Worm (Caenorhabditis elegans) whole organism, L3 larva: ENCODE results near the gene hlh-10.

Experiments
- R02D3.7 ChIP-seq: fragments of 150-350 bp; optimal IDR thresholded peaks from 2 replicates; lab custom pipeline; 2014; ENCODE audit warnings: missing biosample characterization, missing genetic modification characterization
- ZK546.5 ChIP-seq: sonication (generic microtip); optimal IDR thresholded peaks from 2 replicates; lab custom pipeline; 2017; ENCODE audit warnings: missing biosample characterization, missing genetic modification characterization
- aly-2 ChIP-seq: fragments of 150-350 bp; optimal IDR thresholded peaks from 2 replicates; lab custom pipeline; 2014; ENCODE audit warnings: missing biosample characterization, missing genetic modification characterization
- ceh-16 ChIP-seq: sonication (generic microtip); optimal IDR thresholded peaks from 2 replicates; lab custom pipeline; 2017; ENCODE audit warnings: missing biosample characterization, missing genetic modification characterization
- ceh-82 ChIP-seq: fragments of 150-350 bp; optimal IDR thresholded peaks from 2 replicates; lab custom pipeline; 2014; ENCODE audit warnings: missing biosample characterization, missing genetic modification characterization
- ceh-9 ChIP-seq: sonication (generic microtip); optimal IDR thresholded peaks from 2 replicates; lab custom pipeline; 2018; ENCODE audit warnings: missing biosample characterization, missing genetic modification characterization
- daf-12 ChIP-seq: fragments of 150-350 bp; optimal IDR thresholded peaks from 2 replicates; lab custom pipeline; 2014; ENCODE audit warnings: missing biosample characterization, missing genetic modification reagents, missing genetic modification characterization
- egl-5 ChIP-seq: fragments of 150-350 bp; optimal IDR thresholded peaks from 2 replicates; lab custom pipeline; 2017; ENCODE audit warnings: missing biosample characterization, missing genetic modification reagents, missing genetic modification characterization, inconsistent platforms
- elt-1 ChIP-seq: fragments of 150-350 bp; optimal IDR thresholded peaks from 2 replicates; lab custom pipeline; 2014; ENCODE audit warnings: missing biosample characterization, missing genetic modification characterization
- elt-2 ChIP-seq: sonication (generic microtip); optimal IDR thresholded peaks from 2 replicates; lab custom pipeline; 2016; ENCODE audit warnings: missing genetic modification reagents, mild to moderate bottlenecking, missing genetic modification characterization, missing compliant biosample characterization
- fkh-10 ChIP-seq: sonication (generic microtip); optimal IDR thresholded peaks from 2 replicates; lab custom pipeline; 2017; ENCODE audit warnings: missing biosample characterization, missing genetic modification reagents, missing genetic modification characterization
- fos-1 ChIP-seq: fragments of 150-350 bp; optimal IDR thresholded peaks from 2 replicates; lab custom pipeline; 2014; ENCODE audit warnings: missing biosample characterization, missing genetic modification characterization
- hmg-11 ChIP-seq: sonication (generic microtip); optimal IDR thresholded peaks from 2 replicates; lab custom pipeline; 2016; ENCODE audit warnings: missing genetic modification characterization, missing compliant biosample characterization
- mdl-1 ChIP-seq: fragments of 150-350 bp; optimal IDR thresholded peaks from 2 replicates; lab custom pipeline; 2014; ENCODE audit warnings: missing biosample characterization, missing genetic modification characterization
- mml-1 ChIP-seq: fragments of 150-350 bp; sonication (generic microtip); optimal IDR thresholded peaks from 3 replicates; lab custom pipeline; 2014; ENCODE audit warnings: missing biosample characterization, missing genetic modification characterization
- nfya-1 ChIP-seq: sonication (generic microtip); optimal IDR thresholded peaks from 2 replicates; lab custom pipeline; 2017; ENCODE audit warnings: missing genetic modification characterization, mild to moderate bottlenecking, missing compliant biosample characterization, antibody characterized with exemption, moderate library complexity; ENCODE audit not compliant: insufficient read depth
- nhr-12 ChIP-seq: fragments of 150-350 bp; optimal IDR thresholded peaks from 2 replicates; lab custom pipeline; 2014; ENCODE audit warnings: missing biosample characterization, missing genetic modification characterization
- nhr-23 ChIP-seq: fragments of 150-350 bp; optimal IDR thresholded peaks from 2 replicates; lab custom pipeline; 2014; ENCODE audit warnings: missing biosample characterization, missing genetic modification reagents, missing genetic modification characterization
- nhr-25 ChIP-seq: sonication (generic microtip); optimal IDR thresholded peaks from 2 replicates; lab custom pipeline; 2017; ENCODE audit warnings: missing biosample characterization, missing genetic modification characterization
- nhr-28 ChIP-seq: fragments of 150-350 bp; optimal IDR thresholded peaks from 2 replicates; lab custom pipeline; 2014; ENCODE audit warnings: missing biosample characterization, missing genetic modification characterization
- nhr-43 ChIP-seq: sonication (generic microtip); optimal IDR thresholded peaks from 2 replicates; lab custom pipeline; 2016; ENCODE audit warnings: mild to moderate bottlenecking, missing genetic modification characterization, missing compliant biosample characterization; ENCODE audit not compliant: poor library complexity, severe bottlenecking
- nhr-67 ChIP-seq: fragments of 150-350 bp; optimal IDR thresholded peaks from 2 replicates; lab custom pipeline; 2014; ENCODE audit warnings: missing biosample characterization, missing genetic modification characterization
- nhr-76 ChIP-seq: fragments of 150-350 bp; sonication (generic microtip); optimal IDR thresholded peaks from 5 replicates; lab custom pipeline; 2014; ENCODE audit warnings: missing biosample characterization, missing genetic modification characterization
- nhr-77 ChIP-seq: fragments of 150-350 bp; optimal IDR thresholded peaks from 2 replicates; lab custom pipeline; 2014; ENCODE audit warnings: missing biosample characterization, missing genetic modification characterization
- pha-4 ChIP-seq: fragments of 150-350 bp; optimal IDR thresholded peaks from 2 replicates; lab custom pipeline; 2014; ENCODE audit warnings: missing biosample characterization, missing genetic modification reagents, missing genetic modification characterization
- sea-2 ChIP-seq: fragments of 150-350 bp; sonication (generic microtip); optimal IDR thresholded peaks from 4 replicates; lab custom pipeline; 2014; ENCODE audit warnings: missing biosample characterization, missing genetic modification reagents, missing genetic modification characterization
- skn-1 ChIP-seq: fragments of 150-350 bp; optimal IDR thresholded peaks from 2 replicates; lab custom pipeline; 2014; ENCODE audit warnings: missing biosample characterization, missing genetic modification characterization
- snpc-4 ChIP-seq: fragments of 150-350 bp; optimal IDR thresholded peaks from 2 replicates; lab custom pipeline; 2014; ENCODE audit warnings: missing biosample characterization, missing genetic modification characterization
- tbx-2 ChIP-seq: sonication (generic microtip); optimal IDR thresholded peaks from 2 replicates; lab custom pipeline; 2016; ENCODE audit warnings: mild to moderate bottlenecking, missing genetic modification characterization, missing compliant biosample characterization
- unc-39 ChIP-seq: sonication (generic microtip); optimal IDR thresholded peaks from 4 replicates; lab custom pipeline; 2017; ENCODE audit warnings: missing biosample characterization, missing genetic modification characterization
- zag-1 ChIP-seq: fragments of 150-350 bp; optimal IDR thresholded peaks from 2 replicates; lab custom pipeline; 2014; ENCODE audit warnings: missing biosample characterization, missing genetic modification characterization
- ztf-11 ChIP-seq: fragments of 150-350 bp; optimal IDR thresholded peaks from 2 replicates; lab custom pipeline; 2014; ENCODE audit warnings: missing biosample characterization, missing genetic modification characterization
- ztf-4 ChIP-seq: fragments of 150-350 bp; optimal IDR thresholded peaks from 2 replicates; lab custom pipeline; 2014; ENCODE audit warnings: missing biosample characterization, missing genetic modification characterization

hlh-10 gene

DNA sequence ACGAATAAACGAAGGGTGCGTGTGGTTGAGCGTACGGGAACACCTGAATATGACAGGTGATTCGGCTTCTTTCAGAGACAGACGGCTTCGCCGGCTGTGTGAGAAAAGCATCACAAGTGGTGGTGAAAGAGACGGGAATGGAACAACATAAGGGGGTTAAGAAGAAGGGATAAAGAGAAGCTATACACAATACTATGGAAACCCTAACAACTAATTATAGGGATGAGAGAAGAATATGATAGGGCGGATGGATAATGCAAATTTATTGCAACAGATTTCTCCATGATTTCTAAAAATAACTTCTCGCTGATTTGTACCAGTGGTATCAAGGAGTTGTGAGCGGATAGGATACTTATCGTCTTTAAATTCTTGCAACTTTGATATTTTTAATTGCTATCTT, at the start of gene hlh-10:
TSS of gene hlh-10 (minus strand) at position 101 of the 400 bp plus-strand sequence.
- TF ChIP-seq pha-4 (tag; lab: Kevin White, UChicago): no peak
- TF ChIP-seq nhr-28: no peak
- no peak for TF ChIP-seq nhr-77 (tag; lab: Kevin White, UChicago)
- no peak for TF ChIP-seq tbx-2 (tag; lab: Kevin White, UChicago)
- TF ChIP-seq nhr-67 (tag; lab: Kevin White, UChicago): no peak
- no peak for TF ChIP-seq hmg-11 (tag; lab: Kevin White, UChicago)
- TF ChIP-seq nhr-43: no peak
- no peak for TF ChIP-seq ceh-82 (tag; lab: Kevin White, UChicago)
- no peak for TF ChIP-seq nhr-76 (tag; lab: Kevin White, UChicago)
- no peak for TF ChIP-seq nhr-25 (tag; lab: Kevin White, UChicago)

- TF ChIP-seq pha-4 (tag; lab: Kevin White, UChicago): peak; percentile 20
- peak; percentile 17 for TF ChIP-seq elt-2 (tag; lab: Kevin White, UChicago)
- no peak for TF ChIP-seq R02D3.7
Observed at ce11 chrV:9329245-9329979, 47.4 kb upstream of the hlh-10 start.

ce11 chrV:9328670-9329069, 46.7 kb upstream of the hlh-10 start, which contains the start of gene K07B1.4:
Gene K07B1.4, plus strand, starts transcription at chrV:9328970.
- TF ChIP-seq elt-2 (tag; lab: Kevin White, UChicago) (peak; percentile 19), mml-1 (no peak)

- no peak for TF ChIP-seq nfya-1 (tag; lab: Kevin White, UChicago)
- peak; percentile 72 for TF ChIP-seq elt-2 (tag; lab: Kevin White, UChicago)
- peak; percentile 49 for TF ChIP-seq nhr-25 (tag; lab: Kevin White, UChicago)
- TF ChIP-seq nhr-43: peak; percentile 53
- TF ChIP-seq fkh-10 (GFP tag; lab: Kevin White, UChicago): no peak
- no peak for TF ChIP-seq egl-5 (tag; lab: Kevin White, UChicago)
- TF ChIP-seq nhr-23 (tag; lab: Kevin White, UChicago): peak; percentile 87
- no peak for TF ChIP-seq ztf-4 (tag; lab: Kevin White, UChicago)
Observed at ce11 chrV:9327691-9328090, 45.7 kb upstream of the hlh-10 start.

- TF ChIP-seq hmg-11 (tag; lab: Kevin White, UChicago): no peak
- no peak for TF ChIP-seq skn-1 (tag; lab: Kevin White, UChicago)
- TF ChIP-seq fos-1: no peak
- no peak for TF ChIP-seq fkh-10 (GFP tag; lab: Kevin White, UChicago)
Observed at ce11 chrV:9326903-9327302, 44.9 kb upstream of the hlh-10 start.

DNA sequence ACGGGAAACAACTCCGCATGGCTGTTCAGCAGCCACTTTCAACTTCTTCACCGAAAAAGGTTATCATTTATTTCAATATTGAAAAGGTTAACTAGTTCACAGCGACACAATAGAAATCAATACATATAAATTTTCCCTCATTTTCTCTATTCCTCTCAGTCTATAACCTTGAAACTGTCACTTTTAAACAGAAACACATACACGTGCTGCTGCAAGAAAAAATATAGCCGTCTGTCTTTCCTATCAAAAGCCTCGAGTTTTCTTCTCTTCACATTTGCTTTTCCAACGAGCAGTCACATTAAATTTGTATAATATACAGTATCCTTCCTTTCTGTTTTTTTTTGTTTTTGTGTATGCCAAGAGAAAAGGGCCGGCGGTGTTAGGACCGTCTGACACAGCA, 42.2 kb upstream of the hlh-10 start:
- peak; percentile 65 for TF ChIP-seq nhr-25 (tag; lab: Kevin White, UChicago)
- TF ChIP-seq pha-4 (tag; lab: Kevin White, UChicago): peak; percentile 14
- no peak for TF ChIP-seq tbx-2 (tag; lab: Kevin White, UChicago)
- no peak for TF ChIP-seq ceh-9 (tag; lab: Kevin White, UChicago)
- TF ChIP-seq elt-2 (tag; lab: Kevin White, UChicago): peak; percentile 20
- TF ChIP-seq nhr-23 (tag; lab: Kevin White, UChicago): no peak
- TF ChIP-seq R02D3.7: no peak
- TF ChIP-seq skn-1 (tag; lab: Kevin White, UChicago): no peak
- TF ChIP-seq nfya-1 (tag; lab: Kevin White, UChicago): no peak
- TF ChIP-seq, all 47 proteins: peak for 3

ce11 chrV:9322886-9323285, 40.9 kb upstream of the hlh-10 start, which contains the start of gene tag-153:
Gene tag-153, plus strand, starts transcription at chrV:9323085.
- no peak for TF ChIP-seq ceh-82 (tag; lab: Kevin White, UChicago)
- no peak for TF ChIP-seq unc-39
- no peak for TF ChIP-seq ztf-4 (tag; lab: Kevin White, UChicago)
- TF ChIP-seq ceh-16 (tag; lab: Kevin White, UChicago): no peak
- no peak for TF ChIP-seq ZK546.5
- no peak for TF ChIP-seq elt-1 (tag; lab: Kevin White, UChicago)
- TF ChIP-seq pha-4 (tag; lab: Kevin White, UChicago): no peak
- TF ChIP-seq nhr-23 (tag; lab: Kevin White, UChicago): no peak
- no peak for TF ChIP-seq elt-2 (tag; lab: Kevin White, UChicago)
- TF ChIP-seq daf-12 (tag; lab: Kevin White, UChicago): no peak
- no peak for TF ChIP-seq nhr-12 (tag; lab: Kevin White, UChicago)
- no peak for TF ChIP-seq zag-1 (tag; lab: Kevin White, UChicago)
- TF ChIP-seq sea-2 (GFP tag; lab: Kevin White, UChicago): no peak
- TF ChIP-seq mml-1: no peak
- TF ChIP-seq ztf-11: no peak
- TF ChIP-seq aly-2: no peak
- TF ChIP-seq snpc-4 (tag; lab: Kevin White, UChicago): no peak
- TF ChIP-seq mdl-1 (tag; lab: Kevin White, UChicago): no peak
- TF ChIP-seq, all 47 proteins: peak for 0
